Worm (Caenorhabditis elegans) whole organism, L4 larva: Measurements from ENCODE around the gene Y68A4A.13.

Experiments
- Y5F2A.4 ChIP-seq: fragments of 200-800 bp; sonication (Bioruptor generic); optimal IDR thresholded peaks from 2 replicates; lab custom pipeline; 2018; ENCODE audit warnings: mild to moderate bottlenecking, missing genetic modification characterization, missing compliant biosample characterization
- aly-2 ChIP-seq: sonication (generic microtip); optimal IDR thresholded peaks from 2 replicates; lab custom pipeline; 2018; ENCODE audit warnings: missing biosample characterization, missing genetic modification characterization
- fkh-10 ChIP-seq: fragments of 150-350 bp; optimal IDR thresholded peaks from 2 replicates; lab custom pipeline; 2014; ENCODE audit warnings: missing biosample characterization, missing genetic modification reagents, missing genetic modification characterization
- lin-39 ChIP-seq: fragments of 150-350 bp; optimal IDR thresholded peaks from 2 replicates; lab custom pipeline; 2014; ENCODE audit warnings: missing biosample characterization, missing genetic modification reagents, missing genetic modification characterization
- nhr-11 ChIP-seq: fragments of 150-350 bp; optimal IDR thresholded peaks from 2 replicates; lab custom pipeline; 2014; ENCODE audit warnings: missing biosample characterization, missing genetic modification characterization
- nhr-77 ChIP-seq: fragments of 150-350 bp; optimal IDR thresholded peaks from 2 replicates; lab custom pipeline; 2014; ENCODE audit warnings: missing biosample characterization, missing genetic modification characterization
- pqm-1 ChIP-seq: sonication (generic microtip); optimal IDR thresholded peaks from 2 replicates; lab custom pipeline; 2017; ENCODE audit warnings: missing biosample characterization, missing genetic modification characterization
- rbr-2 ChIP-seq: sonication (generic microtip); optimal IDR thresholded peaks from 2 replicates; lab custom pipeline; 2016; ENCODE audit warnings: missing genotype, missing genetic modification characterization, missing compliant biosample characterization
- snpc-4 ChIP-seq: fragments of 150-350 bp; optimal IDR thresholded peaks from 2 replicates; lab custom pipeline; 2014; ENCODE audit warnings: missing biosample characterization, missing genetic modification characterization
- tra-1 ChIP-seq: fragments of 200-800 bp; sonication (Bioruptor generic); IDR thresholded peaks from 2 replicates; pipeline ENCODE4 v1.3.6; 2022; ENCODE audit warnings: missing genetic modification reagents, missing genetic modification characterization, missing compliant biosample characterization
- unc-62 ChIP-seq, 3 experiments: fragments of 150-350 bp in 1 of 3; sonication (generic microtip); optimal IDR thresholded peaks in 2 of 3; peaks in 1 of 3; 1 replicate in 1 of 3; 2 replicates in 2 of 3; lab custom pipeline; 2014 to 2017; ENCODE audit warnings: missing biosample characterization in 3 of 3, missing genetic modification characterization in 3 of 3, missing genetic modification reagents in 3 of 3, missing genotype in 1 of 3
- ztf-11 ChIP-seq: fragments of 150-350 bp; optimal IDR thresholded peaks from 2 replicates; lab custom pipeline; 2014; ENCODE audit warnings: missing biosample characterization, missing genetic modification characterization
- ztf-7 ChIP-seq: fragments of 150-350 bp; optimal IDR thresholded peaks from 2 replicates; lab custom pipeline; 2014; ENCODE audit warnings: missing biosample characterization, missing genetic modification characterization

ce11 chrV:17173738-17174137, 34.2 kb downstream of the Y68A4A.13 start, which contains the start of gene srbc-25:
- TF ChIP-seq nhr-11 (tag; lab: Kevin White, UChicago), result no peak
- TF ChIP-seq pqm-1 (tag; lab: Kevin White, UChicago), result no peak
- no peak for TF ChIP-seq fkh-10
- TF ChIP-seq ztf-11 (tag; lab: Kevin White, UChicago), result no peak
- no peak for TF ChIP-seq tra-1
- TF ChIP-seq unc-62 (GFP tag; optimal IDR thresholded peaks at IDR 0.05 in 1 of 2; lab: Kevin White, UChicago), result no peak
- TF ChIP-seq unc-62 (tag; optimal IDR thresholded peaks at IDR 0.05; lab: Kevin White, UChicago), result no peak
- TF ChIP-seq lin-39, result no peak
- no peak for TF ChIP-seq ztf-7 (tag; lab: Kevin White, UChicago)
- TF ChIP-seq aly-2 (tag; lab: Kevin White, UChicago), result no peak
- no peak for TF ChIP-seq nhr-77 (tag; lab: Kevin White, UChicago)
- no peak for TF ChIP-seq snpc-4 (tag; lab: Kevin White, UChicago)
- TF ChIP-seq Y5F2A.4, result no peak
- no peak for TF ChIP-seq rbr-2 (tag; lab: Kevin White, UChicago)
